Worm (Caenorhabditis elegans) whole organism, midembryonic: ENCODE measurements around the gene F59B1.8.
A peak's percentile ranks its signal among the peaks of the same experiment; 100 is the strongest.

Source experiments
- T22C8.4 ChIP-seq: fragments of 200-800 bp; sonication (Bioruptor generic); IDR thresholded peaks from 2 replicates; pipeline ENCODE4 v1.3.6; 2022; ENCODE audit warnings: missing genetic modification characterization, missing compliant biosample characterization
- cog-1 ChIP-seq: sonication (generic microtip); optimal IDR thresholded peaks from 2 replicates; lab custom pipeline; 2016; ENCODE audit warnings: missing genetic modification characterization, missing compliant biosample characterization
- flt-1 ChIP-seq: fragments of 200-800 bp; sonication (Bioruptor generic); IDR thresholded peaks from 2 replicates; pipeline ENCODE4 v1.3.6; 2022; ENCODE audit warnings: missing genetic modification characterization, missing compliant biosample characterization
- klf-2 ChIP-seq: fragments of 200-800 bp; sonication (Bioruptor generic); conservative IDR thresholded peaks from 2 replicates; pipeline ENCODE4 v1.3.6; 2022; ENCODE audit warnings: missing genetic modification reagents, missing genetic modification characterization, missing compliant biosample characterization
- med-1 ChIP-seq: sonication (generic microtip); optimal IDR thresholded peaks from 2 replicates; lab custom pipeline; 2017; ENCODE audit warnings: missing genetic modification characterization, mild to moderate bottlenecking, missing compliant biosample characterization, antibody characterized with exemption, missing genetic modification reagents; ENCODE audit not compliant: insufficient read depth
- ref-1 ChIP-seq: fragments of 200-800 bp; sonication (Bioruptor generic); conservative IDR thresholded peaks from 2 replicates; pipeline ENCODE4 v1.3.6; 2022; ENCODE audit warnings: missing genetic modification reagents, missing genetic modification characterization, missing compliant biosample characterization
- tab-1 ChIP-seq: fragments of 200-800 bp; sonication (Bioruptor generic); IDR thresholded peaks from 2 replicates; pipeline ENCODE4 v1.3.6; 2022; ENCODE audit warnings: missing genetic modification characterization, missing compliant biosample characterization
- ztf-23 ChIP-seq: fragments of 200-800 bp; sonication (Bioruptor generic); IDR thresholded peaks from 2 replicates; pipeline ENCODE4 v1.3.6; 2022; ENCODE audit warnings: missing genetic modification reagents, missing genetic modification characterization, missing compliant biosample characterization
- ztf-29 ChIP-seq: fragments of 200-800 bp; sonication (Bioruptor generic); IDR thresholded peaks from 2 replicates; pipeline ENCODE4 v1.3.6; 2022; ENCODE audit warnings: missing genetic modification reagents, missing genetic modification characterization, missing compliant biosample characterization

The F59B1.8 gene

ce11 chrV:3644193-3644693 lies at the start of gene F59B1.8:
F59B1.8 (minus strand) TSS chrV:3644243.
- TF ChIP-seq ztf-23 (GFP tag; lab: Robert Waterston, UW) (no peak), klf-2 (GFP tag; lab: Robert Waterston, UW) (no peak), ref-1 (GFP tag; lab: Robert Waterston, UW) (no peak), T22C8.4 (GFP tag; lab: Robert Waterston, UW) (no peak), cog-1 (tag; lab: Kevin White, UChicago) (no peak), ztf-29 (GFP tag; lab: Robert Waterston, UW) (no peak), flt-1 (GFP tag; lab: Robert Waterston, UW) (no peak)

ce11 chrV:3693657-3694056 lies 49.6 kb upstream of the F59B1.8 start:
- no peak for TF ChIP-seq cog-1 (tag; lab: Kevin White, UChicago)
- TF ChIP-seq ztf-23 (GFP tag; lab: Robert Waterston, UW) = no peak
- TF ChIP-seq T22C8.4 (GFP tag; lab: Robert Waterston, UW) = no peak
- no peak for TF ChIP-seq ref-1 (GFP tag; lab: Robert Waterston, UW)
- no peak for TF ChIP-seq ztf-29 (GFP tag; lab: Robert Waterston, UW)
- no peak for TF ChIP-seq klf-2 (GFP tag; lab: Robert Waterston, UW)
- no peak for TF ChIP-seq med-1 (GFP tag; lab: Kevin White, UChicago)
- no peak for TF ChIP-seq flt-1 (GFP tag; lab: Robert Waterston, UW)

- TF ChIP-seq tab-1 (GFP tag; lab: Robert Waterston, UW) (no peak), klf-2 (GFP tag; lab: Robert Waterston, UW) (no peak), ref-1 (GFP tag; lab: Robert Waterston, UW) (no peak)
These were observed 48.6 kb upstream of the F59B1.8 start for ce11 chrV:3692613-3693012.

- TF ChIP-seq T22C8.4 (GFP tag; lab: Robert Waterston, UW) = no peak
- TF ChIP-seq ref-1 (GFP tag; lab: Robert Waterston, UW) = no peak
- no peak for TF ChIP-seq klf-2 (GFP tag; lab: Robert Waterston, UW)
- TF ChIP-seq cog-1 (tag; lab: Kevin White, UChicago) = peak; percentile 1
- TF ChIP-seq ztf-29 (GFP tag; lab: Robert Waterston, UW) = no peak
- TF ChIP-seq med-1 (GFP tag; lab: Kevin White, UChicago) = no peak
- no peak for TF ChIP-seq flt-1 (GFP tag; lab: Robert Waterston, UW)
These were observed 44.7 kb upstream of the F59B1.8 start for ce11 chrV:3688733-3689132.

- TF ChIP-seq ztf-23 (GFP tag; lab: Robert Waterston, UW) (no peak), ztf-29 (GFP tag; lab: Robert Waterston, UW) (no peak), med-1 (GFP tag; lab: Kevin White, UChicago) (no peak), tab-1 (GFP tag; lab: Robert Waterston, UW) (no peak), klf-2 (GFP tag; lab: Robert Waterston, UW) (no peak), T22C8.4 (GFP tag; lab: Robert Waterston, UW) (no peak), cog-1 (tag; lab: Kevin White, UChicago) (no peak), ref-1 (GFP tag; lab: Robert Waterston, UW) (no peak), flt-1 (GFP tag; lab: Robert Waterston, UW) (no peak)
These were observed 42.9 kb upstream of the F59B1.8 start, which contains the start of gene unc-132 for ce11 chrV:3686899-3687298. unc-132 (plus strand) TSS chrV:3687106.

ce11 chrV:3686292-3686691 lies 42.2 kb upstream of the F59B1.8 start:
- TF ChIP-seq ztf-29 (GFP tag; lab: Robert Waterston, UW) (no peak), med-1 (GFP tag; lab: Kevin White, UChicago) (no peak), ztf-23 (GFP tag; lab: Robert Waterston, UW) (no peak), tab-1 (GFP tag; lab: Robert Waterston, UW) (no peak), ref-1 (GFP tag; lab: Robert Waterston, UW) (no peak), T22C8.4 (GFP tag; lab: Robert Waterston, UW) (no peak), flt-1 (GFP tag; lab: Robert Waterston, UW) (no peak), cog-1 (tag; lab: Kevin White, UChicago) (no peak), klf-2 (GFP tag; lab: Robert Waterston, UW) (no peak)

ce11 chrV:3685790-3686208 lies 41.8 kb upstream of the F59B1.8 start, which contains the start of gene W08A12.2:
W08A12.2 (minus strand) TSS chrV:3685892.
- TF ChIP-seq tab-1 (GFP tag; lab: Robert Waterston, UW) (0 out of 2 replicates have a peak, but pooled peaks have one; percentile 27), flt-1 (GFP tag; lab: Robert Waterston, UW) (no peak)

- TF ChIP-seq tab-1 (GFP tag; lab: Robert Waterston, UW) = no peak
- TF ChIP-seq klf-2 (GFP tag; lab: Robert Waterston, UW) = no peak
- TF ChIP-seq ztf-29 (GFP tag; lab: Robert Waterston, UW) = no peak
- TF ChIP-seq cog-1 (tag; lab: Kevin White, UChicago) = no peak
- no peak for TF ChIP-seq flt-1 (GFP tag; lab: Robert Waterston, UW)
- TF ChIP-seq med-1 (GFP tag; lab: Kevin White, UChicago) = no peak
- no peak for TF ChIP-seq ztf-23 (GFP tag; lab: Robert Waterston, UW)
- TF ChIP-seq ref-1 (GFP tag; lab: Robert Waterston, UW) = no peak
- no peak for TF ChIP-seq T22C8.4 (GFP tag; lab: Robert Waterston, UW)
These were observed 38.5 kb upstream of the F59B1.8 start, which contains the start of gene W08A12.3 for ce11 chrV:3682553-3682952. W08A12.3 (plus strand) TSS chrV:3682853.

- no peak for TF ChIP-seq T22C8.4 (GFP tag; lab: Robert Waterston, UW)
- no peak for TF ChIP-seq ztf-23 (GFP tag; lab: Robert Waterston, UW)
- TF ChIP-seq ref-1 (GFP tag; lab: Robert Waterston, UW) = no peak
- no peak for TF ChIP-seq cog-1 (tag; lab: Kevin White, UChicago)
- no peak for TF ChIP-seq ztf-29 (GFP tag; lab: Robert Waterston, UW)
- TF ChIP-seq tab-1 (GFP tag; lab: Robert Waterston, UW) = no peak
- no peak for TF ChIP-seq med-1 (GFP tag; lab: Kevin White, UChicago)
- TF ChIP-seq flt-1 (GFP tag; lab: Robert Waterston, UW) = no peak
- TF ChIP-seq klf-2 (GFP tag; lab: Robert Waterston, UW) = no peak
These were observed 34.5 kb upstream of the F59B1.8 start for ce11 chrV:3678513-3678912.
